Fruit fly (Drosophila melanogaster): Measurements from ENCODE around the gene CG13841.
A peak's percentile ranks its signal among the peaks of the same experiment; 100 is the strongest.

The CG13841 gene

dm6 chr3R:22784674-22785316 is 17.3 kb upstream of the CG13841 start (continued):
- TF ChIP-seq HLH4C (GFP tag; IDR thresholded peaks at IDR 0.05; ENCODE audit: partially characterized antibody) (no peak), Dbx (GFP tag; IDR thresholded peaks at IDR 0.05) (0 out of 3 replicates have a peak, but pooled peaks have one; percentile 16), salm (tag; optimal IDR thresholded peaks at IDR 0.05) (no peak), CG6272 (GFP tag; IDR thresholded peaks at IDR 0.05) (0 out of 2 replicates have a peak, but pooled peaks have one; percentile 5), Pdp1 (GFP tag; optimal IDR thresholded peaks at IDR 0.05) (no peak), mld (GFP tag; IDR thresholded peaks at IDR 0.05; ENCODE audit: partially characterized antibody) (0 out of 3 replicates have a peak, but pooled peaks have one; percentile 14), CG6791 (GFP tag; IDR thresholded peaks at IDR 0.05; ENCODE audit: partially characterized antibody) (no peak), CG1832 (GFP tag; optimal IDR thresholded peaks at IDR 0.05) (no peak), pzg (GFP tag; optimal IDR thresholded peaks at IDR 0.05) (no peak), ab (GFP tag; optimal IDR thresholded peaks at IDR 0.05) (no peak), slp2 (GFP tag; optimal IDR thresholded peaks at IDR 0.05) (no peak)

DNA sequence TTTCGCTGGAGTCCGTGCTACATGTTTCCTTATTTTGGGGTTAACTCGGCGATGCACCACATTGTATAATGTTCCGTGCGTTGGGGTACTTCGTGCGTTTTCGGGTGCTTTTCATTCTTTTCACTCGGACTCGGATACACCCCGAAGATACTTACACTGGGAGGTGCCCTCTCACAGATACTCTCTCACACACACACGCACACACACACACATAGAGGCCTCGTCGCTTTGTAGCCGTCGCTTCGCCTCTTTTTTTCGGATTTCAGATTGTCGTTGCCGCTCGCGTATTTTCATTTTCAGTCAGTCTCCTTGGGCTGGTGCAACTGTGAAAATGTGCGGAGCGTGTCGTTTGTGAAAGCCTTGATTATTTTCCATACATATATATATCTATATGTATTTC is 13.9 kb upstream of the CG13841 start:
- TF ChIP-seq CG12155 (GFP tag; optimal IDR thresholded peaks at IDR 0.05) (no peak), ci (GFP tag; IDR thresholded peaks at IDR 0.05) (peak; percentile 83; the same call in 2 of the 3 replicates), aop (GFP tag; IDR thresholded peaks at IDR 0.05) (no peak), CG10959 (GFP tag; IDR thresholded peaks at IDR 0.05) (no peak), TFAM (GFP tag; optimal IDR thresholded peaks at IDR 0.05) (no peak), CG2889 (GFP tag; IDR thresholded peaks at IDR 0.05) (no peak), ind (GFP tag; optimal IDR thresholded peaks at IDR 0.05) (no peak), CG9437 (GFP tag; optimal IDR thresholded peaks at IDR 0.05) (no peak), Ravus (GFP tag; IDR thresholded peaks at IDR 0.05) (no peak), CG4404 (GFP tag; IDR thresholded peaks at IDR 0.05) (no peak), salm (tag; optimal IDR thresholded peaks at IDR 0.05) (no peak), Bteb2 (GFP tag; optimal IDR thresholded peaks at IDR 0.05) (no peak), NfI (GFP tag; optimal IDR thresholded peaks at IDR 0.05) (peak; percentile 29), CG17612 (GFP tag; IDR thresholded peaks at IDR 0.05) (no peak), emc (GFP tag; optimal IDR thresholded peaks at IDR 0.05) (no peak), Mes4 (GFP tag; optimal IDR thresholded peaks at IDR 0.05) (no peak), gem (tag; optimal IDR thresholded peaks at IDR 0.05) (no peak), Spps (tag; optimal IDR thresholded peaks at IDR 0.05) (no peak), Hsf (GFP tag; optimal IDR thresholded peaks at IDR 0.05) (no peak), lilli (GFP tag; optimal IDR thresholded peaks at IDR 0.05) (no peak), Dek (tag; optimal IDR thresholded peaks at IDR 0.05) (no peak), CG11085 (GFP tag; IDR thresholded peaks at IDR 0.05) (no peak), CG12391 (tag; optimal IDR thresholded peaks at IDR 0.05) (no peak), dpn (GFP tag; optimal IDR thresholded peaks at IDR 0.05) (no peak), mld (GFP tag; IDR thresholded peaks at IDR 0.05; ENCODE audit: partially characterized antibody) (no peak), mam (GFP tag; optimal IDR thresholded peaks at IDR 0.05) (no peak), sisA (GFP tag; IDR thresholded peaks at IDR 0.05) (no peak), br (optimal IDR thresholded peaks at IDR 0.05) (no peak), Oaz (GFP tag; IDR thresholded peaks at IDR 0.05) (no peak), CoRest (tag; optimal IDR thresholded peaks at IDR 0.05) (no peak), repo (GFP tag; optimal IDR thresholded peaks at IDR 0.05) (no peak), CG11696 (GFP tag; IDR thresholded peaks at IDR 0.05) (no peak), Trl (optimal IDR thresholded peaks at IDR 0.05) (peak; percentile 52 to 71), Trl (GFP tag; optimal IDR thresholded peaks at IDR 0.05) (no peak), insv (GFP tag; optimal IDR thresholded peaks at IDR 0.05) (no peak), crc (GFP tag; optimal IDR thresholded peaks at IDR 0.05) (no peak), ap (GFP tag; IDR thresholded peaks at IDR 0.05) (no peak), sc (optimal IDR thresholded peaks at IDR 0.05) (no peak), sc (GFP tag; optimal IDR thresholded peaks at IDR 0.05) (no peak), Fer2 (tag; optimal IDR thresholded peaks at IDR 0.05) (no peak), dan (GFP tag; IDR thresholded peaks at IDR 0.05) (no peak), HHEX (GFP tag; optimal IDR thresholded peaks at IDR 0.05) (no peak)
